Worm (Caenorhabditis elegans): ENCODE measurements around the gene K09C8.8.

K09C8.8 gene

DNA sequence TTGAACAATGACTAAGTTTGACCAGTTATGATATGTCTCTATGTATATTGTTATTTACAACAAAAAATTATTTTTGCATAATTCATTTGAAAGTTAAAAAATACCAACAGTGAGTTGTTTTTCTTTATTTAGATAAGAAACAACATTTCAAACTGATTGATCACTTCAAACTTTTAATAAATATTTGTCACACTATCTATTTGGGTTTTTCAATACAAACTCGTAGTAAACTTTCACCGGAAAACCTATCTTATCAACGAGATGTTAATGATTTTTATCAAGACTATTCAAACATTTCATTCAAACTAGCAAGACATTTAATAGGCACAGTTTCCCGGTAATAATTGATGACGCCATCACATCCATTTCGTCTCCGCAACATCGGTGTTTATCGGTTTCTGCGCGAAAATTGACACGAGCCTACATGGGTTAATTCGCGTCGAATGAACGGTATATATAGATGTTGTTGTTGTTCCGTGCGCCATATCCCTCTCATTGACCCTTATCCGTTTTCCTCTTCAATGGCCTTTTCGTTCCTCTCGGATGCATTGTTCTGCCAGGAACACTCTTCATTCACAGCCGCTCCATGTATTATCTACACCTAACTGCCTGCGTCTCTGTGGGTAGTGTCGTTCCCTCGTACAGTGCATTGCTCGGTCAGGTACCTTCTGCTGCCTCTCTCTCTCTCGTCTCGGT is 19.6 kb downstream of the K09C8.8 start (continued):
- TF ChIP-seq dmd-6 (GFP tag; IDR thresholded peaks at IDR 0.05) (peak; percentile 20; the same call in 1 of the 2 replicates), Y5F2A.4 (GFP tag; optimal IDR thresholded peaks at IDR 0.05) (no peak), nhr-237 (tag; optimal IDR thresholded peaks at IDR 0.05) (no peak), T26A8.4 (GFP tag; IDR thresholded peaks at IDR 0.05) (no peak), lin-1 (GFP tag; IDR thresholded peaks at IDR 0.05) (no peak), nhr-10 (tag; optimal IDR thresholded peaks at IDR 0.05) (no peak), nhr-6 (tag; optimal IDR thresholded peaks at IDR 0.05) (no peak), nhr-48 (tag; optimal IDR thresholded peaks at IDR 0.05) (no peak), duxl-1 (tag; optimal IDR thresholded peaks at IDR 0.05; ENCODE audit: poor library complexity) (no peak), zip-2 (tag; optimal IDR thresholded peaks at IDR 0.05) (no peak), ztf-11 (tag; optimal IDR thresholded peaks at IDR 0.05) (no peak), gei-8 (GFP tag; optimal IDR thresholded peaks at IDR 0.05) (no peak), dmd-9 (GFP tag; IDR thresholded peaks at IDR 0.05) (no peak), egl-27 (tag; optimal IDR thresholded peaks at IDR 0.05) (no peak), lin-13 (GFP tag; optimal IDR thresholded peaks at IDR 0.05) (no peak), zag-1 (tag; optimal IDR thresholded peaks at IDR 0.05) (no peak), lin-15B (tag; optimal IDR thresholded peaks at IDR 0.05) (no peak), zip-11 (GFP tag; IDR thresholded peaks at IDR 0.05) (no peak), unc-39 (tag; optimal IDR thresholded peaks at IDR 0.05) (no peak), ctbp-1 (GFP tag; IDR thresholded peaks at IDR 0.05) (no peak), tag-97 (GFP tag; IDR thresholded peaks at IDR 0.05) (0 out of 2 replicates have a peak, but pooled peaks have one; percentile 29), ceh-20 (GFP tag; IDR thresholded peaks at IDR 0.05) (no peak), F44E2.7 (GFP tag; IDR thresholded peaks at IDR 0.05) (no peak), unc-130 (GFP tag; optimal IDR thresholded peaks at IDR 0.05) (no peak), lin-39 (tag; optimal IDR thresholded peaks at IDR 0.05) (no peak), ama-1 (optimal IDR thresholded peaks at IDR 0.05) (no peak), aha-1 (tag) (peak; percentile 74), nhr-41 (GFP tag; IDR thresholded peaks at IDR 0.05) (no peak), snpc-1.2 (GFP tag; IDR thresholded peaks at IDR 0.05) (no peak), ceh-32 (tag; optimal IDR thresholded peaks at IDR 0.05; ENCODE audit: poor library complexity) (no peak), saeg-2 (GFP tag; IDR thresholded peaks at IDR 0.05) (0 out of 2 replicates have a peak, but pooled peaks have one; percentile 11), Y48G9A.11 (GFP tag; IDR thresholded peaks at IDR 0.05) (no peak), pqm-1 (tag; optimal IDR thresholded peaks at IDR 0.05) (no peak), F10B5.3 (tag; optimal IDR thresholded peaks at IDR 0.05) (no peak)

DNA sequence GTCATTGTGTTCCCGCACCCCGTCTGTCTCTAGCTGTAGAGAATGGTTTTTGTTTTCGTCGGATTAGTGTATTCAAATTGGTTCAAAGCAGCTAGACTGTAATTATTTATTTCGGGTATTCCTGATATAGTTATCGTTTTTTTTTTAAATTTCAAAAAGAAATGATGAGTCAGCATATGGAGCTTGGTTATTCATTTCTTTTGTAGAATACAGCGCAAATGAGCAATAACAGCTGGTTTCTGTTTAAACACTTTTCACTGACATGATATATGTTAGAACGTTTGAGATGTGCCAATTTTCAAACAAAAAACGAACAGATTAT is 20.1 kb downstream of the K09C8.8 start:
- TF ChIP-seq dmd-6 (GFP tag; IDR thresholded peaks at IDR 0.05) = no peak
- TF ChIP-seq unc-62 (GFP tag; optimal IDR thresholded peaks at IDR 0.05 in 1 of 2) = peak in 1 of 2 experiments; percentile 94
- no peak for TF ChIP-seq unc-62 (tag; optimal IDR thresholded peaks at IDR 0.05)

DNA sequence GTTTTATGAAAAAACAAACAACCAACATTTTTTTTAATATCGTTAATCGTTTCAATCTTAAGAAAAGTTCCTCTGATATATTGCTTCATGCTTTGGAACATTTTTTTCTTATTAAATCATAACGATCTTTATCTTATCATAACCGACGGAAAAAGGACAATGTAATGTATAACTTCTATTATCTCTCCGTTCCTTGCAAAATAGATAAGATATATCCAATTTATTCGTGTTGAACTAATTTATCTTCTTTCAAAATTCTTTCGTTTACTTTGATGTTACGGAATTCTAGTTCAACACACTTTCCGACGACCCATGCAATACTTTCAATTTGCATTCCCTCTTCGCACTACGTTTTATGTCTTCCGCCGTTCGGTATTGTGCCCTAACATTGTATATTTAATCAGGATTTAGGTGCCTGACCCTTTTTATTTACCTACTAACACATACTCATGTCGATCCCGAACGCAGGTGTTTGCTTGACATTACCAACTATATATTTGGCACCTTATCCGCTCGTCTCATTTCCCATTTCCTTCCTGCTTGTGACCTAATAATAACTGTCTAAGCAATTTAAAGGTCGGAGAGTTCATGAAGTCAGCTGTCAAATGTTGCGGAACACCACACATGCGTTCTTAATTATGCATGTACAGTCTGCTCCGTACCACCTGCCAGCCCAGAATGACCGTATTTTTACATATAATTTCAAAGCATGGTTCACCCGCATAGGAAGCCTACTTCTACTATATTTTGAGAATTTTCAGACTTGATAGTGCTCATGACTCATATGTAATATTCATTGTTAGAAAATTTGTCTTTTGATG is 20.8 kb downstream of the K09C8.8 start:
- TF ChIP-seq dmd-6 (GFP tag; IDR thresholded peaks at IDR 0.05) (no peak), madf-5 (GFP tag; IDR thresholded peaks at IDR 0.05) (no peak), set-16 (GFP tag; IDR thresholded peaks at IDR 0.05) (no peak), hlh-30 (tag; optimal IDR thresholded peaks at IDR 0.05; ENCODE audit: insufficient read depth) (no peak), unc-62 (GFP tag; optimal IDR thresholded peaks at IDR 0.05 in 1 of 2) (peak in 1 of 2 experiments; percentile 94), unc-62 (tag; optimal IDR thresholded peaks at IDR 0.05) (no peak)
